Worm (Caenorhabditis elegans) whole organism, L4/young adult: ENCODE data around the gene nspc-3.

Experiments used
- W03F9.2 ChIP-seq: fragments of 150-350 bp; optimal IDR thresholded peaks from 2 replicates; lab custom pipeline; 2014; ENCODE audit warnings: missing biosample characterization, missing genetic modification characterization
- dao-5 ChIP-seq: sonication (generic microtip); optimal IDR thresholded peaks from 2 replicates; lab custom pipeline; 2016; ENCODE audit warnings: missing genotype, missing genetic modification characterization, moderate library complexity, missing compliant biosample characterization
- him-1 ChIP-seq: sonication (generic microtip); optimal IDR thresholded peaks from 2 replicates; lab custom pipeline; 2016; ENCODE audit warnings: missing genotype, missing genetic modification reagents, missing genetic modification characterization, missing compliant biosample characterization

nspc-3 gene

ce11 chrX:8536791-8537190 is at the start of gene nspc-3:
Gene nspc-3 (plus strand): TSS chrX:8537091.
- TF ChIP-seq him-1 (tag; lab: Kevin White, UChicago) = no peak
- TF ChIP-seq dao-5 = no peak
- TF ChIP-seq W03F9.2 (tag; lab: Kevin White, UChicago) = no peak

- TF ChIP-seq him-1 (tag; lab: Kevin White, UChicago) (no peak), W03F9.2 (tag; lab: Kevin White, UChicago) (no peak), dao-5 (no peak)
Observed at ce11 chrX:8489415-8489814, 47.5 kb upstream of the nspc-3 start.

ce11 chrX:8489886-8490285 is 47.0 kb upstream of the nspc-3 start:
- TF ChIP-seq W03F9.2 (tag; lab: Kevin White, UChicago) = no peak
- no peak for TF ChIP-seq dao-5
- TF ChIP-seq him-1 (tag; lab: Kevin White, UChicago) = no peak

ce11 chrX:8492750-8493149 is 44.1 kb upstream of the nspc-3 start:
- TF ChIP-seq dao-5 = no peak
- no peak for TF ChIP-seq him-1 (tag; lab: Kevin White, UChicago)
- TF ChIP-seq W03F9.2 (tag; lab: Kevin White, UChicago) = no peak

ce11 chrX:8495005-8495404 is 41.9 kb upstream of the nspc-3 start, which contains the start of gene T01B10.5:
Gene T01B10.5 (plus strand): TSS chrX:8495305.
- no peak for TF ChIP-seq him-1 (tag; lab: Kevin White, UChicago)
- no peak for TF ChIP-seq dao-5
- TF ChIP-seq W03F9.2 (tag; lab: Kevin White, UChicago) = no peak

- TF ChIP-seq him-1 (tag; lab: Kevin White, UChicago) (no peak), dao-5 (no peak), W03F9.2 (tag; lab: Kevin White, UChicago) (no peak)
Observed at ce11 chrX:8499721-8500120, 37.2 kb upstream of the nspc-3 start, which contains the start of gene grd-14. Gene grd-14 (plus strand): TSS chrX:8500021.

- no peak for TF ChIP-seq dao-5
- TF ChIP-seq him-1 (tag; lab: Kevin White, UChicago) = no peak
- no peak for TF ChIP-seq W03F9.2 (tag; lab: Kevin White, UChicago)
Observed at ce11 chrX:8500922-8501321, 36.0 kb upstream of the nspc-3 start, which contains the start of gene grd-4. Gene grd-4 (plus strand): TSS chrX:8501222.

- TF ChIP-seq him-1 (tag; lab: Kevin White, UChicago) (no peak), W03F9.2 (tag; lab: Kevin White, UChicago) (no peak), dao-5 (no peak)
Observed at ce11 chrX:8504207-8504606, 32.7 kb upstream of the nspc-3 start.

ce11 chrX:8507053-8507452 is 29.8 kb upstream of the nspc-3 start:
- TF ChIP-seq W03F9.2 (tag; lab: Kevin White, UChicago) (no peak), him-1 (tag; lab: Kevin White, UChicago) (no peak), dao-5 (no peak)

ce11 chrX:8507576-8507975 is 29.3 kb upstream of the nspc-3 start, which contains the start of gene H03E18.1:
Gene H03E18.1 (plus strand): TSS chrX:8507876.
- no peak for TF ChIP-seq dao-5
- no peak for TF ChIP-seq him-1 (tag; lab: Kevin White, UChicago)
- TF ChIP-seq W03F9.2 (tag; lab: Kevin White, UChicago) = no peak

ce11 chrX:8509088-8509487 is 27.8 kb upstream of the nspc-3 start:
- TF ChIP-seq dao-5 (no peak), W03F9.2 (tag; lab: Kevin White, UChicago) (no peak), him-1 (tag; lab: Kevin White, UChicago) (no peak)

- TF ChIP-seq dao-5 = no peak
- TF ChIP-seq him-1 (tag; lab: Kevin White, UChicago) = no peak
- TF ChIP-seq W03F9.2 (tag; lab: Kevin White, UChicago) = no peak
Observed at ce11 chrX:8520402-8520801, 16.5 kb upstream of the nspc-3 start, which contains the start of gene H03E18.2. Gene H03E18.2 (minus strand): TSS chrX:8520502.

- no peak for TF ChIP-seq W03F9.2 (tag; lab: Kevin White, UChicago)
- no peak for TF ChIP-seq dao-5
- no peak for TF ChIP-seq him-1 (tag; lab: Kevin White, UChicago)
Observed at ce11 chrX:8521614-8522013, 15.3 kb upstream of the nspc-3 start, which contains the start of gene C03G5.14. Gene C03G5.14 (plus strand): TSS chrX:8521914.

- TF ChIP-seq him-1 (tag; lab: Kevin White, UChicago) = no peak
- TF ChIP-seq W03F9.2 (tag; lab: Kevin White, UChicago) = no peak
- no peak for TF ChIP-seq dao-5
Observed at ce11 chrX:8523000-8523399, 13.9 kb upstream of the nspc-3 start.

- no peak for TF ChIP-seq dao-5
- no peak for TF ChIP-seq W03F9.2 (tag; lab: Kevin White, UChicago)
- no peak for TF ChIP-seq him-1 (tag; lab: Kevin White, UChicago)
Observed at ce11 chrX:8527950-8528349, 8.9 kb upstream of the nspc-3 start, which contains the start of gene flp-5. Gene flp-5 (plus strand): TSS chrX:8528250.
